Worm (Caenorhabditis elegans) whole organism, L4 larva: ENCODE measurements around the gene F15D4.2.

Experiments
- attf-4 ChIP-seq: sonication (generic microtip); optimal IDR thresholded peaks from 3 replicates; lab custom pipeline; 2017; ENCODE audit warnings: missing biosample characterization, missing genetic modification characterization
- daf-12 ChIP-seq: fragments of 150-350 bp; optimal IDR thresholded peaks from 2 replicates; lab custom pipeline; 2014; ENCODE audit warnings: missing biosample characterization, missing genetic modification reagents, missing genetic modification characterization
- dve-1 ChIP-seq: sonication (generic microtip); optimal IDR thresholded peaks from 2 replicates; lab custom pipeline; 2017; ENCODE audit warnings: antibody characterized with exemption, mild to moderate bottlenecking, missing genetic modification characterization, missing compliant biosample characterization; ENCODE audit not compliant: insufficient read depth
- lin-38 ChIP-seq: fragments of 200-800 bp; sonication (Bioruptor generic); IDR thresholded peaks from 2 replicates; pipeline ENCODE4 v1.3.6; 2022; ENCODE audit warnings: missing genetic modification reagents, missing genetic modification characterization, missing compliant biosample characterization
- mep-1 ChIP-seq: fragments of 150-350 bp; sonication (generic microtip); optimal IDR thresholded peaks from 3 replicates; lab custom pipeline; 2014; ENCODE audit warnings: missing biosample characterization, missing genetic modification characterization
- nhr-237 ChIP-seq: sonication (generic microtip); optimal IDR thresholded peaks from 2 replicates; lab custom pipeline; 2017; ENCODE audit warnings: missing biosample characterization, missing genetic modification characterization
- pha-4 ChIP-seq, 2 experiments: fragments of 150-350 bp in 1 of 2; fragments of 200-800 bp in 1 of 2; sonication (Bioruptor generic) in 1 of 2; IDR thresholded peaks in 1 of 2; optimal IDR thresholded peaks in 1 of 2; 2 replicates each; pipeline versions ENCODE4 v1.3.6 to Lab custom; 2014 to 2022; ENCODE audit warnings: missing genetic modification characterization in 2 of 2, missing genetic modification reagents in 2 of 2, missing biosample characterization in 1 of 2, missing compliant biosample characterization in 1 of 2
- snpc-1.2 ChIP-seq: fragments of 200-800 bp; sonication (Bioruptor generic); IDR thresholded peaks from 2 replicates; pipeline ENCODE4 v1.3.6; 2022; ENCODE audit warnings: missing genetic modification reagents, missing genetic modification characterization, missing compliant biosample characterization

- TF ChIP-seq mep-1 (tag; lab: Kevin White, UChicago): no peak
- TF ChIP-seq lin-38 (GFP tag; lab: Robert Waterston, UW): no peak
- no peak for TF ChIP-seq pha-4 (GFP tag; IDR thresholded peaks at IDR 0.05; lab: Robert Waterston, UW)
- no peak for TF ChIP-seq pha-4 (tag; optimal IDR thresholded peaks at IDR 0.05; lab: Kevin White, UChicago)
- TF ChIP-seq nhr-237 (tag; lab: Kevin White, UChicago): no peak
- no peak for TF ChIP-seq daf-12 (tag; lab: Kevin White, UChicago)
- no peak for TF ChIP-seq snpc-1.2 (GFP tag; lab: Robert Waterston, UW)
- no peak for TF ChIP-seq attf-4 (tag; lab: Kevin White, UChicago)
- no peak for TF ChIP-seq dve-1 (tag; lab: Kevin White, UChicago)
These were observed 17.8 kb downstream of the F15D4.2 start for ce11 chrII:13233712-13234111.
